Worm (Caenorhabditis elegans) whole organism, midembryonic: Measurements from ENCODE around the gene ZC196.4.

ENCODE experiments used
- T22C8.4 ChIP-seq: fragments of 200-800 bp; sonication (Bioruptor generic); IDR thresholded peaks from 2 replicates; pipeline ENCODE4 v1.3.6; 2022; ENCODE audit warnings: missing genetic modification characterization, missing compliant biosample characterization
- cog-1 ChIP-seq: sonication (generic microtip); optimal IDR thresholded peaks from 2 replicates; lab custom pipeline; 2016; ENCODE audit warnings: missing genetic modification characterization, missing compliant biosample characterization
- flt-1 ChIP-seq: fragments of 200-800 bp; sonication (Bioruptor generic); IDR thresholded peaks from 2 replicates; pipeline ENCODE4 v1.3.6; 2022; ENCODE audit warnings: missing genetic modification characterization, missing compliant biosample characterization

DNA sequence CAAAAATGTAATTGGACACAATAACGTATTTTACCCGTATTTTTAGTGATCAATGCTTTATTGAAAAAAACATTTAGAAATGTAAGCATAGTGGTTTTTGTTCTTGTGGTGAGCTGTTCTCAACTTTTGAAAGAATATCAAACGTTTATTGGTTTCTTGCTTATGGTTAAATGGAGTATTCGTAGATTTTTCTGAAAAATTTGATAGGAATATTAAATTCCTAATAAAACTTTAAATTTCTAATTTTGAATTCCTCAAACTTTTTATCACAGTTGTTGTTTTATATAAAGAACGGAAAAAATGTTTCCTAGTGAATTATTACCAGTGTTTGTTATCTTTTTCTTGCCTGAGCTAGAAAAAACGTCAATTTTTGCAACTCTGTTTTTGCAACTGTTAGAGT, 20.5 kb downstream of the ZC196.4 start, which contains the start of gene B0507.5:
- TF ChIP-seq cog-1 (tag; lab: Kevin White, UChicago) (no peak), flt-1 (no peak), T22C8.4 (GFP tag; lab: Robert Waterston, UW) (no peak)
